Worm (Caenorhabditis elegans): ENCODE results near the gene C44B7.5.
A peak's percentile ranks its signal among the peaks of the same experiment; 100 is the strongest.

DNA sequence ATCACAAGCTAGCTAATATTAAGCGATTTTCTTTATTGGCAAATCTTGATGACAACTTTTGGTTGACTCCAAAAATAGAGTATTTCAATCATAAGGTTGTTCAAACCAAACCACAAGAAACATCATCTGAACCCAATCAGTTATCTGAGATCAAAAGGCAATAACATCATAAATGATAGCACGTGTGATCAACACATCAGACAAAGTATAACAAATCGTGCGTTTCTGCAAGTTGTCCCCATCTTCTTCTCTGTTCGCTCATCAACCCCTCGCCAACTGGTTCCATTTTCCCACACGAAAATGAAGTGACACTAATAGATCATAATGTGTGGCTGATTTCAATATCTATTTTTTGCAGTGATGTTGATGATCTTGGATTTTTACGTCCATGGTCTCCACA lies 23.1 kb downstream of the C44B7.5 start:
- TF ChIP-seq blmp-1 (tag; optimal IDR thresholded peaks at IDR 0.05; ENCODE audit: insufficient read depth) (peak; percentile 90), nhr-77 (tag; optimal IDR thresholded peaks at IDR 0.05) (no peak), sem-4 (tag; optimal IDR thresholded peaks at IDR 0.05) (no peak), crh-2 (tag; optimal IDR thresholded peaks at IDR 0.05) (peak; percentile 61), ztf-11 (tag; optimal IDR thresholded peaks at IDR 0.05) (no peak), nhr-10 (tag; optimal IDR thresholded peaks at IDR 0.05) (no peak), elt-1 (tag; optimal IDR thresholded peaks at IDR 0.05) (no peak), Y55F3AM.14 (GFP tag; optimal IDR thresholded peaks at IDR 0.05) (peak; percentile 89), unc-39 (tag; optimal IDR thresholded peaks at IDR 0.05) (no peak), aly-2 (tag; optimal IDR thresholded peaks at IDR 0.05) (no peak)
